Fruit fly (Drosophila melanogaster): ENCODE measurements around the gene CG42327.

CG42327 gene

DNA sequence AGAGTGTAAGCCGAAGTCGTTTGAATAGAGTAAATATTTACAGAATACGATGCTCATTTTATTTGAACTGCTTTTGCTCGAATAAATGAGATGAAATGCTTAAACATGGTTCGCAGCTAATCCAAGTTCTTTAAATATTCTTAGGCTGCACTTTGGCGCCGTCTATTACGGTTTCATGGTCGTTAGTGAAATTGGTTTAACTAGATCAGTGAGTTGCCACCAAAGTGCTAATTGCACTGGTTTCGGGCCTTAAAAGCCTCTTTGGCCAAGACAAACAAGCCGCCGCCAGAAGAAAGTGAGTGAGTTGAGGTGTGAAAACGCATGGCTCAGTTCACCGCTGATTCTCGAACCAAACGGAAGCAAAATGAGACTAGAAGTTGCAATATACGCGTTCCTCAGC is 55.4 kb downstream of the CG42327 start, which contains the start of gene CG14720:
Gene CG14720, plus strand, starts transcription at position 301 of the 400 bp plus-strand sequence.
- TF ChIP-seq svp (GFP tag) (peak; percentile 43), Sox102F (GFP tag; optimal IDR thresholded peaks at IDR 0.05) (no peak)

DNA sequence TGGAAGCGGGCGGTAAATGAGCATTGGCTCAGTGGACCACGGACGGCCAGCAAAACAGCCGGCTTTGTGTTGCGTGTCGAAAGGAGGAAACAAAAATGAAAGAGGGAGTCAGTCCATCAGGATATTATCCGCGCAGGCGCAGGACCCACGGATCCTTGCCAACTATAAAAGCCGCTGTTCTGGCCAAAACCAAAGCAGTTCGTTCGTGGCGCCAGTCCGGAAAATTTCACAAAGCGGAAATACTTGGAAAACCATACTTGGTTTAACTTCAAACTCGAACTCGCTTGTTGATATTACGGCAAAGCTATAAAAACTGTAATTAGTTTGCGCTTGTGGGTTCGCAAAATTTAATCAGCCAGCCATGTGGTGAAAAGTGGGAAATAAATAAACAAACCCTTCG is 65.6 kb downstream of the CG42327 start, which contains the start of gene CG12594:
Gene CG12594, plus strand, starts transcription at position 142 of the 400 bp plus-strand sequence.
- TF ChIP-seq Hr39 (GFP tag; optimal IDR thresholded peaks at IDR 0.05) (no peak), dac (GFP tag; optimal IDR thresholded peaks at IDR 0.05) (no peak), CG16779 (tag; optimal IDR thresholded peaks at IDR 0.05) (no peak), Blimp-1 (GFP tag; optimal IDR thresholded peaks at IDR 0.05) (no peak), CG3032 (tag; optimal IDR thresholded peaks at IDR 0.05) (no peak), CG31627 (GFP tag; optimal IDR thresholded peaks at IDR 0.05) (no peak), Hr38 (GFP tag; optimal IDR thresholded peaks at IDR 0.05) (no peak), OdsH (GFP tag; optimal IDR thresholded peaks at IDR 0.05) (no peak), Sox15 (GFP tag; optimal IDR thresholded peaks at IDR 0.05) (no peak), CG8632 (GFP tag; optimal IDR thresholded peaks at IDR 0.05) (no peak), eg (GFP tag; IDR thresholded peaks at IDR 0.05) (no peak), Gug (GFP tag; IDR thresholded peaks at IDR 0.05) (no peak)
